Fruit fly (Drosophila melanogaster) whole organism: ENCODE measurements around the gene CG31064.

Experiments
- CG8478 ChIP-seq: fragments of >200 bp; optimal IDR thresholded peaks from 2 replicates; lab custom pipeline; 2018; ENCODE audit warnings: inconsistent platforms
- Dll ChIP-seq: fragments of >200 bp; optimal IDR thresholded peaks from 2 replicates; lab custom pipeline; 2017
- EcR ChIP-seq, 2 experiments: fragments of >200 bp; optimal IDR thresholded peaks; 2 replicates each; lab custom pipeline; 2017; ENCODE audit warnings: missing biosample characterization in 2 of 2, missing genetic modification characterization in 2 of 2, missing genetic modification reagents in 2 of 2
- pan ChIP-seq: fragments of >200 bp; optimal IDR thresholded peaks from 2 replicates; lab custom pipeline; 2017
- psq ChIP-seq: fragments of >200 bp; optimal IDR thresholded peaks from 2 replicates; lab custom pipeline; 2017
- usp ChIP-seq: fragments of >200 bp; optimal IDR thresholded peaks from 2 replicates; lab custom pipeline; 2017; ENCODE audit warnings: missing biosample characterization, missing genetic modification characterization, mixed read lengths

CG31064 gene

DNA sequence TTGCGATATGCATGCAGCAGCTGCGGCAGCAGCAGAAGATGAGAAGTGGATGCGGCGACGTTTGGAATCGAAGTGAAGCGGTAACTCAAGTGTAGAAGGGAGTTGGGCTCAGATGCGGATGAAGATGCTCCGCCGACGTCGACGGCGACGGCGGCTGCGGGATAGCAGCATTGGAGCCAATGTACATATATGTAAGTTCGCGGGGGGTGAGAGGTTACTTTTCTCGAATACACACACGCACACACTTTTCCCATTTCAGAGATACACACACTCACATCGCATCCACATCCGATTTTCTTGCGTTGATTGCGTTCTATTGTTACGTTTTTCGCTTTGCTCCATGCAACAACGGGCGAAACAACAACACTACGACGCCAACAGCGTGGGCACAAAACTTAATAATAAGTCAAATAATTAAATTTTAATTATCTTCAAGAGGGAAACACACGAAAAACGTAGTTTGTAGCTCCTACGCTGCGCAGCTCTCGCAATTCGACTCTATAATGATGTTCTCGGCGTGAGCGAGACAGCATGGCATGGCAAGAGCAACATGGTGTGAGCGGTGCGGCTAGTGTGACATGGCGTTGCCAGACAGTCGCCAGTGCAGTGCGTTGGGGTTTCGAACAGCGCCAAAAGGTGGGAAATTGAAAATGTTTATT, 6.0 kb upstream of the CG31064 start, which contains the start of gene CG18766:
Gene CG18766 (minus strand): TSS at position 508 of the 659 bp plus-strand sequence.
- TF ChIP-seq usp (GFP tag; lab: Kevin White, UChicago), result no peak
- no peak for TF ChIP-seq Dll
- no peak for TF ChIP-seq psq (lab: Kevin White, UChicago)
- peak; percentile 81 for TF ChIP-seq CG8478

DNA sequence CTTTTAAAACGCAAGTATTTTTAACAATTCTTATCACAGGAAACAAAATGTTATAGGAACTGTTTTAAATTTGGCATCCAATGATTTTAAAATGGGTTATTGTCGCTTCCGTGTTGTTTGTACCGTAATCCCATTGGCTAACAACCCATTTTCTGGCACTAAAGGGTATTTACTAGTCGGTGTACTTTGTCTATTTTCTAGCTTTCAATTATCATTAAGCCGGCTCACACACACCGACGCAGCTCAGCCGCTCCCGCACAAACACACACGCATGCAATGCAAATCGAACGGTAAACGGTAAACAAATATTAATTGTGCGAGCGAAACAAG, 5.5 kb upstream of the CG31064 start:
- TF ChIP-seq Dll (no peak), CG8478 (no peak)

DNA sequence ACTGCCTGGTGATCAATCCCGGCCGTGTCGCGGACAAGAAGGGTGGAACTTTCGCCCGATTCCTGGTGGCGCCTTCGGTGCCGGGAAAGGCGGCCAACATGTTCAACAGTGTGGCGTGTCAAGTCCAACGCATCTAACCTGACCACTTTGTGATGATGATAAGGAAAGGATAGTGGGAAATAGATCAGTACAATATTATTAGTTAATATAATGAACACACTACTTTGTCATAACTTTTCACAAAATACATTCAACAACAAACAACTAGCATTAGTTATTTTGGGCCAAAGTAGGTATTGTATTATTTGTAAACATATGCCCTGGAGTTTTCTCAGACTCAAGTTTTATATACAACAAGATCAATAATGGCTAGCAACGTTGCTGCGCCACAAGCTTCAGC, 2.1 kb upstream of the CG31064 start, which contains the start of gene CG17991:
Gene CG17991 (plus strand): TSS at position 301 of the 400 bp plus-strand sequence.
- no peak for TF ChIP-seq CG8478
- no peak for TF ChIP-seq EcR (GFP tag; optimal IDR thresholded peaks at IDR 0.05; lab: Kevin White, UChicago)
- TF ChIP-seq psq (lab: Kevin White, UChicago), result no peak
- no peak for TF ChIP-seq usp (GFP tag; lab: Kevin White, UChicago)
- TF ChIP-seq pan (lab: Kevin White, UChicago), result no peak
- TF ChIP-seq Dll, result no peak

DNA sequence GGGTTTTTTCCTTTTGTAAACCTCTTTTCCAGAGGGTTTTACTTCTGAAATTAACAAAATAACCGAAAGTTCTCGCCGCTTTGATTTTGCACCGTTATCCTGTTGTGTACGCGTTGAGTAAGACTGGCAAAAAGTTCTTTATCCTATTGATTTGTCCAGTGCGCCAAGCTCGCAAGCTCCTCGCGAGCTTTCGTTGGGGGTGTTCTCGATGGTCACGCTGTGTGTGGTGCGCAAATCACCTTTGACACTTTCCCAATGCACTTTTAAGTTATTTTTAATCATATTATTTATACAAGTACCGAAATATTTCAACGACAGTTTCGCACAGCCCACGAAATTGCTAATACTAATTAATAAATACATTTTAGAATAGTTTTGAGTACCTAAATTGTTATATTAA, 905 bp downstream of the CG31064 start:
- TF ChIP-seq pan (lab: Kevin White, UChicago), result no peak
- no peak for TF ChIP-seq Dll
- no peak for TF ChIP-seq psq (lab: Kevin White, UChicago)
- TF ChIP-seq EcR (GFP tag; optimal IDR thresholded peaks at IDR 0.05; lab: Kevin White, UChicago), result no peak

DNA sequence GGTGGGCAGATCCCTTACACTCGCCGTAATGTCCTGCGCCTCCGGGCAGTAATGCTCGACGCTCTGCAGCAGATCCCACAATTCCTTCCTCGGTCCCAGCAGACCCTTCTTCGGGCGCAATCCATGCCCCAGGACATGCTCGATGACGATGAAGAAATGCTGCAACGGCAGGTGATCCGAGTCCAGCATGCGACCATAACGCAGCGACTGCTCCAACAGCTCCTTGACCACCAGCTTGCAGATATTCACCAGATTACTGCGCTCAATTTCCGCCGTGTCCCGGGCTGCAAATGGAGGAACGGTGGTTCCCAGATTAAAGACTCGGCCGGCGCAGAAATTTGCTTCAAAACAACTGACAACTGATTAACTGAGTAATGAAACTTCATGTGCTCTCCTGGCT, 5.5 kb downstream of the CG31064 start, which contains the start of gene CG31068:
Gene CG31068 (plus strand): TSS at position 301 of the 400 bp plus-strand sequence.
- TF ChIP-seq usp (GFP tag; lab: Kevin White, UChicago) (no peak), Dll (no peak), pan (lab: Kevin White, UChicago) (no peak), CG8478 (no peak), EcR (GFP tag; optimal IDR thresholded peaks at IDR 0.05; lab: Kevin White, UChicago) (no peak)

DNA sequence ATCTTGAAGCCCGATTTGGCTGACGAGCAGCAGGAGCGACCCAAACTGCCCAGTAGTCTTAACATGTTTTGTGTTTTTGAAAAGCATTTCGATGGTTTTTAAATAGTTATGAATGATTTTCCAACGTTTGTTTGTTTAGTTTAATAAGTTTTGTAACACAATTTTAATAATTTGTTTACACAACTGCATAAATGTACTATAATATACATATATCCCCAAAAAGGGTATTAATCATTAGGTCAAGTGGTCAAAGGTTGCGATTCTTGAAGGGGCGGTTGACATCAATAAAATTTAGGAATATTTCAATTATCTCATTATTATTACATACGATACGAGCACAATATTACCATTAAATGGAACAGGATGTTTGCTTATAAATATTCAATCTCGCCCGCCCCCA, 9.5 kb downstream of the CG31064 start, which contains the start of gene CG42814:
Gene CG42814 (minus strand): TSS at position 101 of the 400 bp plus-strand sequence.
- TF ChIP-seq pan (lab: Kevin White, UChicago) (no peak), psq (lab: Kevin White, UChicago) (no peak), usp (GFP tag; lab: Kevin White, UChicago) (no peak), Dll (no peak)

DNA sequence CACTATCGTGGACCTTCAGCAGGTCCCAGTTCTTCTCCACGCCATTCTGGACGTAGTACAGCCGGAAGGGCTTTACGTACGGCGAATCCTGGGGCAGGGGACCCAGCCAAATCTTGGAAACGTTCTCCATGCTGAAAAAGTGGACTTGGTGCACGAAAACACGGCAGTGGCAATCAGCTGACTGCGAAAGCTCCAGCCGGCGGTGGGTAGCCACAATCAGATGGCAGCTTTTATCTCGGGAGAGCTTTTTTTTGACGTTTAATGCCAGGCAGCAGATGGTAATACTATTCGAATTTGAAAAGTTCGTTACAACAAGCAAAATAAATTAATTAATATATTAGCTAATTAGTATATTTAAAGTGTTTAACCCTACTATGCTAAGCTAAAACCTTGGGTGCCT, 10.5 kb downstream of the CG31064 start, which contains the start of gene CG42813:
Gene CG42813 (minus strand): TSS at position 220 of the 400 bp plus-strand sequence.
- TF ChIP-seq CG8478 (no peak), usp (GFP tag; lab: Kevin White, UChicago) (no peak), pan (lab: Kevin White, UChicago) (no peak), psq (lab: Kevin White, UChicago) (no peak), Dll (no peak), EcR (GFP tag; optimal IDR thresholded peaks at IDR 0.05; lab: Kevin White, UChicago) (no peak)

DNA sequence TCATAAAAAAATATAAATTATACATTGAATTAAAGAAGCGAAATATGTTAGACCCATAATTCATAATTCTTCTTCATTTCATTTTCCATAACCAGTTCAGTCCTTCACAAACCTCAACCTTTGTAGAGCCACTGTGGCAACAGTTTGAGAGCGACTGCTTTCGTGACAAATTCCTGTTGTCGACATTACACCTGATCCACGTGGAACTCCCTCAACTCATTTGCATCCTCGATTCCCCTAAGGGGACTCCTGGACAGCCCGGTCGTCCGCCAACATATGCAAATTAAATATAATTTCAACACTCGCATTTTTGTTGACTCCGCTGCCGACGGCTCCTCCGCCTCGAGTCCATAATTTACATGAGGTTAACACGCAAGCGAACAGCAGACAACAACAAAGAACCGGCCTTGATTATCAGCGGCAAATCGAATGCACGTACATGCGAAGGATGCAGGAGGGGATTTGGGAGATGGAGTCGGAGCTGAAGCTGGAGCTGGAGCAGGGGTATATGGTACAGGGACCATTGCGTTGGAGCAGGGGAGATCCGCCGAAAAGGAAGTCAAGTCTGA, 12.7 kb downstream of the CG31064 start:
- no peak for TF ChIP-seq CG8478
- no peak for TF ChIP-seq usp (GFP tag; lab: Kevin White, UChicago)
- TF ChIP-seq pan (lab: Kevin White, UChicago), result no peak
- TF ChIP-seq EcR (GFP tag; optimal IDR thresholded peaks at IDR 0.05; lab: Kevin White, UChicago), result no peak
- TF ChIP-seq Dll, result no peak
- no peak for TF ChIP-seq psq (lab: Kevin White, UChicago)

DNA sequence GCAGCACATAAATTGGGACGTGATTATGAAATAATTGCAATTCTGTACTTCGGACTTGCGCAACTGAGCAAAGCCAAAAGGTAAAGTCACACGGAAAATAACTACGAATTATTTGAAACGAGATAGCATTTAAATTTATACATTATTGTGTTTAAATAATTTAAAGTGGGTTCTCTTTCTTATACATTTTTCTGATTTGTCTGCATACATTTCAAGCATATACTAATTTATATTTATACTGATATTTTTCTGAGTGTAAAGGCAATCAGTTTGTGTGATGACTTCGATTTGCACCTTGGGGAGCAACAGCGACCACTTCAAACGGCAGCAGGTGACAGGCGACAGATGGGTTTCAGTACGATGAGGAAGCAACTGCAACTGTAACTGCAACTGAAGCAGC, 13.4 kb downstream of the CG31064 start:
- TF ChIP-seq psq (lab: Kevin White, UChicago) (no peak), CG8478 (no peak), Dll (peak; percentile 1), pan (lab: Kevin White, UChicago) (no peak)

DNA sequence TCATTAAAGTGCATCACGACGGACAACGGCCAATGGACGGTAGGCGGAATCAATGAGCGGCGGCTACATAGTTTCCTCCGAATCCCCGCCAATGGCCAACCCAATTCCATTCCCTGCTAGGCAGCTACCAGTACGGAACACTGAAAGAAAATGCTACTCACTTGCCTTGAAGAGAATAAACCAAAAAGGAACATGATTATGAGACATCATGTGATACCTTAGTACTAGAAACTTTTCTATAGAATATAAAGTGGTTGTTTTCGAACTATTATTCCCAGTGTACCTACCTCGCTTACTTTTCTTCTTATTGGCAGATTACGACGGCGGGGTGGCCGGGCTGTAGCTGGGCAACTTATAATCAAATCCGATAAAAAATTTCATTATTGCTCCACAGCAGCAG, 14.2 kb downstream of the CG31064 start:
- TF ChIP-seq Dll (no peak), pan (lab: Kevin White, UChicago) (no peak), EcR (GFP tag; optimal IDR thresholded peaks at IDR 0.05; lab: Kevin White, UChicago) (no peak), CG8478 (no peak), psq (lab: Kevin White, UChicago) (no peak), usp (GFP tag; lab: Kevin White, UChicago) (no peak)

DNA sequence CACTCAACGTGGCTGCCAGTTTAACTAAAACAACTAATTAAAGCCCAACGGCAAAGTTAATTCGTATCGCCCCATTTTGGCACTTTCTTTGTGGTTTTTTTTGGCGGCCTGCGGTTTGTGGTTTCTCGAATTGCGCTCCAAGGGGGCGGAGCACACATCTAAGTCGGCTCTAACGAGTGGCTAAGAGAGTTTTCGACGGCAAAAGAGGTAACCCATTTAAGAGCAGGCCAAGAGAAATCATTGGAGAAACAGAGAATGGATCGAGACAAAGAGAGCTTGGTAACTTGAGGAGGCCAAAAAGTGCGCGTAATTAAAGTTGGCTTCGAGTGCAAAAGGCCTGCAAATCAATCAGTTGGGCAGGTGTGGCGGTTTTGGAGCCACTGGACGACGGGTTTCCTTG, 15.9 kb downstream of the CG31064 start:
- no peak for TF ChIP-seq Dll
- TF ChIP-seq CG8478, result no peak
- TF ChIP-seq psq (lab: Kevin White, UChicago), result no peak
- no peak for TF ChIP-seq pan (lab: Kevin White, UChicago)
- TF ChIP-seq usp (GFP tag; lab: Kevin White, UChicago), result no peak
- no peak for TF ChIP-seq EcR (GFP tag; optimal IDR thresholded peaks at IDR 0.05; lab: Kevin White, UChicago)

DNA sequence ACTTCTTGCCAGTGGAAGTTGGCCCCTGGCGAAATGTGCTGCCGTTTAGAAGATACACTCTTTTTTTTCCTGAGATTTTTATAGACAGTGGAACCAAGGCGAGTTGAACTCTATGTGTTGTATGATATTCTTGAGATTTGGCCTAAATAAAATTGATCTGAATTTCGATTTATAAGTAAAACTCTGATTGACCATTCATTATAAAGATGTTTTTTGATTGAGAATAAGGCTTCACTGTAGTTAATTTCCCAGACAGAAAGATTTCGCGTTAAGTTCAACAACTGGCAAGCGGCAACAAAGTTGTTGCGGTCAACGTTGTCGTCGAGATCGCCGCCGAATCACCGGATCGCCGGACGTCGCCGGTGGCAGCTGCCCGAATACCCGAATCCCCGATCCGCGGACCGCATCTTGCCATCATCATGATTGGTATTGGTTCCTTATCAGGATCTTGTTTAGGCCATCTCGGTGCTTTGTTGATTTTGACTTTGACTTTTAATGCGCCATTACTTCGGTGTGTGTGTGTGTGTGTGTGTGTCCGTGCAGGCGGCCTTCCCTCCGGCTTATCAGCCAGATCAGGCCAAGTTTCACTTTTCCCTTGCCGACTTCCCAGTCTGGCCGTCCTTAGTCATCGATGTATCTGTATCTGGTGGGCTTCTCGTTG, 16.7 kb downstream of the CG31064 start:
- no peak for TF ChIP-seq usp (GFP tag; lab: Kevin White, UChicago)
- TF ChIP-seq EcR (GFP tag; optimal IDR thresholded peaks at IDR 0.05; lab: Kevin White, UChicago), result no peak
